Fruit fly (Drosophila melanogaster): ENCODE data around the gene Sirt4.

DNA sequence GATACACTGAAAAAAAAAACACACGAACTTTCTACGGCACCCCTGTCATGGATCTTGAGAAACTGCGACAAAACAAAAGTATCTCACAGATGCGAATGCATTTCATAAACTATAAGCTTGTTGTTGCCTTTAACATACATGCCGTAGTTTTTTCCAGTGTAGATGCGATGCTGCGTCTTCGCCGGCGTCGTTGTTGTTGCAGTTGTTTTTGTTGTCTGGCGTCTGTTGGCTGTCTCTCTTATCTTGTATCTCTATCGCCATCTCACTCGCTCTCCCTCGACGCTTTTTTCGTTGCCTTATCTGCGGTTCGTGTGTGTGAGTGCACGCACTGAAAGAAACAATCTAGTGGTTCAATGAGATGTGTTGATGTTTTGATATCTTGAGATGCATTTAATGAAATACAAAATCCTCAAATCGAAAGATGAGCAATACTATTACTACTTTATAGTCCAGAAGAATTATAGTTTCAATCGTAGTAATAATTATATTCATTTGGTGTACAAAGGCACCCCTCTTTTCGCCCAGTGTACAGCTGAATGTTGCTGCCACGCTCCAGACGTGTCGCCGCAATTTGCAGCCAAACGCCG, 30.8 kb upstream of the Sirt4 start:
- TF ChIP-seq ovo (GFP tag; optimal IDR thresholded peaks at IDR 0.05): no peak
- TF ChIP-seq toe (GFP tag; optimal IDR thresholded peaks at IDR 0.05): peak; percentile 74

Data from whole organism, adult.